Fruit fly (Drosophila melanogaster): ENCODE data around the gene CG33664.

Gene CG33664

DNA sequence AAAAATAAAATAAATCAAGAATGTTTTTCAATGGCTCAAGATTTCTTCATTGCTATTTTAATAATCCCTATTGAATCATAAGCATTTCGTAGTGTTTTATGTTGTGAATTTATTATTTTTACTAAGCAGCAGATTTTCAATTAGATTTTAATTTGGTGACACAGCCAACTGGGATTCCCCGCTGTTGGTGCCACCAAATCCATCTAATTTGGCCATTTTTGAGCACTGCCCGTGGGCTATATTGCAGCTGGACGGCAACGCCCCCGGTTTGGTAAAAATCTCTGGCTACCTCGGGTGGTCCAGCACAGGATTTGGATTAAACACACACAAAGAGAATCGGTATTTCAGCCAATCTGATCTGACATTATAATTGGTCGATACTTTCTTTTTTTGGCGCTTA lies 34.8 kb upstream of the CG33664 start:
- TF ChIP-seq cic (GFP tag; optimal IDR thresholded peaks at IDR 0.05) (no peak), CG7101 (tag; optimal IDR thresholded peaks at IDR 0.05) (no peak), Clk (GFP tag; optimal IDR thresholded peaks at IDR 0.05) (no peak), CG33017 (tag; optimal IDR thresholded peaks at IDR 0.05) (no peak), CG5204 (GFP tag; optimal IDR thresholded peaks at IDR 0.05) (no peak), toe (GFP tag; optimal IDR thresholded peaks at IDR 0.05) (no peak), cnc (optimal IDR thresholded peaks at IDR 0.05) (no peak), CG7045 (GFP tag; optimal IDR thresholded peaks at IDR 0.05) (no peak), ovo (GFP tag; optimal IDR thresholded peaks at IDR 0.05) (no peak), CG14711 (tag; optimal IDR thresholded peaks at IDR 0.05) (no peak), kay (GFP tag; ENCODE audit: borderline replicate concordance) (no peak), Hr96 (GFP tag; optimal IDR thresholded peaks at IDR 0.05) (no peak), CG1620 (GFP tag; optimal IDR thresholded peaks at IDR 0.05) (no peak), CG12768 (GFP tag; optimal IDR thresholded peaks at IDR 0.05) (no peak), CG11617 (GFP tag; optimal IDR thresholded peaks at IDR 0.05) (no peak), Mnt (GFP tag; optimal IDR thresholded peaks at IDR 0.05) (no peak), bab1 (GFP tag; optimal IDR thresholded peaks at IDR 0.05) (no peak), Crg-1 (GFP tag; optimal IDR thresholded peaks at IDR 0.05) (no peak)

DNA sequence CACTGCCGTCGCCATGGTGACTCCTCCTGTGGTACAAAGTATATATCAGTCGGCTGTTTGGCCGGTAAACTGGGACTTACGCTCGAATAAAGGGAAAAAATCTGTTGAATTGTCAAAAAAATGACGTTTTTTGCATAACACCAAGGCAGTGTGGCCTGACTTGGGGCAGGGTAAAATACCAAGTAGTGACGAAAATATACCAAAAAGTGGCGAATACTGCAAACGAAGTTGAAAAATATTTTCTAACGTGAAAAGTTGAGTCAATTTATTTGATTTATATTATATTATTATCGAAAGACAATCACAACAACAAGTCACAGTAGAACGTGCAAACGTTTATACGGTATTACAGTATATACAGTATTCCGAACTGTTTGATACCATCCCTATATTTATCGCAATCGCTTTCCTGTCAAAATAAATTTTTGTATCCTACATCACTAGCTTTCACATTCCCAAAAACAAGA lies 33.8 kb upstream of the CG33664 start, which contains the start of the genes ND-B16.6 and kdn:
Gene ND-B16.6, minus strand, starts transcription at position 189 of the 467 bp plus-strand sequence.
Gene kdn, plus strand, starts transcription at position 417 of the 467 bp plus-strand sequence.
- TF ChIP-seq tj (GFP tag; optimal IDR thresholded peaks at IDR 0.05) (peak; percentile 37), CG7101 (tag; optimal IDR thresholded peaks at IDR 0.05) (no peak), CG5204 (GFP tag; optimal IDR thresholded peaks at IDR 0.05) (no peak)

DNA sequence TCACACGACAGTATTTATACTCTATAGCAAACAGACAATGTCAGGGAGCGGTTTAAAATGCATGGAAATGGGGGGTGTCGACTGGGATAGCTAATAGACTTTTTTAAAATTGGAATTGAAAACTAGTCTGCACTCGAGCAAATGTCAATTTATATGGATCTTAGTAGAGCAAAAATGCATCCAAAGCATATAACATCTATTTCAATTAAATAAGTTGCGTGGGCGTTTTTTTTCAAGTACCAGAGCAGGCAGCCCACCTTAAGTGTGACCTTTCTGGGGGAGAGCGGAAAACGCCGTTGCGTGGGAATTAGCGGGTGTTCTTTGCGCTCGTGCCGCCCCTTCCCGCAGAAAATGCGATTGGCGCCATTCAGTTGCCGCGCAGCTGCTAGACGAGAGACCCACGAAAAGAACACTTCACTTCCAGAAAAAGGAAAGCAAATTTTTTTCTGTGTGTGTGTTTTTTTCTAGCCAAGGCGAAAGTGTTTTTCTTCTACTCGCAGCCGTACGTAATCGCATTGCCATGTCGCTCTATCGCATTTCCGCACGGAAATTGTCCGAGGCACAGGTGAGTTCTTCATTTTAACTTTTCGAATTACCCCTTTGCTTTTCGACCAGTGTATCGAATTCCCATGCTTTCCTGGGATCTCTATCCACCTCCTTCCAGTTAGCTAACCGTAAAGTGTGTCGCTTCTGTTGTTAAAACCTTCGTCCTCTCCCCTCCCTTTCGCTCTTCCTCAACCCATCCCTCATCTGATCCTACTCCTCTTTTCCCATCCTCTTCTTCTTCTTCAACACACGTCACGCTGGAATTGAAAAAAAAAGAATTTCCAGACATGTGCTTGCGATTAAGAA lies 31.9 kb upstream of the CG33664 start:
- TF ChIP-seq CG7101 (tag; optimal IDR thresholded peaks at IDR 0.05) (peak; percentile 64), CG1620 (GFP tag; optimal IDR thresholded peaks at IDR 0.05) (peak; percentile 35), CG5204 (GFP tag; optimal IDR thresholded peaks at IDR 0.05) (no peak), ovo (GFP tag; optimal IDR thresholded peaks at IDR 0.05) (no peak), cic (GFP tag; optimal IDR thresholded peaks at IDR 0.05) (peak; percentile 28), cnc (optimal IDR thresholded peaks at IDR 0.05) (no peak), Crg-1 (GFP tag; optimal IDR thresholded peaks at IDR 0.05) (peak; percentile 47), kay (GFP tag; ENCODE audit: borderline replicate concordance) (no peak), Mnt (GFP tag; optimal IDR thresholded peaks at IDR 0.05) (peak; percentile 81), tj (GFP tag; optimal IDR thresholded peaks at IDR 0.05) (peak; percentile 38), CG14711 (tag; optimal IDR thresholded peaks at IDR 0.05) (peak; percentile 28), CG11617 (GFP tag; optimal IDR thresholded peaks at IDR 0.05) (peak; percentile 45), bab1 (GFP tag; optimal IDR thresholded peaks at IDR 0.05) (peak; percentile 50), CG7045 (GFP tag; optimal IDR thresholded peaks at IDR 0.05) (no peak), pad (GFP tag; optimal IDR thresholded peaks at IDR 0.05) (peak; percentile 63)

DNA sequence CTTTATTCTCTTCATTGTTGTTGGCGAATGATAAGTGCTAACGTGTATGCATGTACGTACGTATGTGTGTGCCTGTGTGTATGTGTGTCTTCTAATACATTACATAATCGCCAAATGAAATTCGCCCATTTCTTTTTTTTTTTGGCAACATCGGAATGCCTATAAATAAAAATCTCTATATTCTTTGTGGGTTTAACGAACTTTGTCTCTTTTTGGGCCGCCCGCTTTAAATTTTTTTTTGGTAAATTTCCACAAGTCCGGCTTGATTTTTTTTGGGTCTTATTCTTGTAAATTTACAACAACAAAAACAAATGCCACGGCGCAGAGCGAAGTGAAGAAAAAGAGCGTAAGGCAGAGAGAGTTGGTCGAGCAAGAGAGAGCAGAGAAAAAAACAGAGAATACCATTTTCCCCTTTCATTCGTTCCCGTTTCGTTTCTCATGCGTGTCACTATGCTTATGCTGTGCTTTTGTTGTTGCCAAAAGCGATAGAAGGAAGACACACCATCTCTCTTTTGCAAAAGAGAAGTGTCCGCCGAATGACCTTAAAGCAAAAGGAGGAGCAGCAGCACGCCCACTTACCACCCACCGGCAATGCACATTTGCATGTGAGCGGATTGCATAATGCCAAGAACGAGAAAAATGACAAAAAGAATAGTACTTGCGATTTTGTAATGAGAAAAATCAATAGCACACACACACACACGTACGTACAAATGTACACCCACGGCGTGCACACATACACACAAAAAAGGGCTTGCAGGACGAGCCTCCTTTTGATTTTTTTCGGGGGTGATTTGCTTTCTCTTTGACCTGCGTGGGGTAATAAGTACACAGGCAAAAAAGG lies 31.0 kb upstream of the CG33664 start:
- TF ChIP-seq CG14711 (tag; optimal IDR thresholded peaks at IDR 0.05) (no peak), pad (GFP tag; optimal IDR thresholded peaks at IDR 0.05) (peak; percentile 92)

DNA sequence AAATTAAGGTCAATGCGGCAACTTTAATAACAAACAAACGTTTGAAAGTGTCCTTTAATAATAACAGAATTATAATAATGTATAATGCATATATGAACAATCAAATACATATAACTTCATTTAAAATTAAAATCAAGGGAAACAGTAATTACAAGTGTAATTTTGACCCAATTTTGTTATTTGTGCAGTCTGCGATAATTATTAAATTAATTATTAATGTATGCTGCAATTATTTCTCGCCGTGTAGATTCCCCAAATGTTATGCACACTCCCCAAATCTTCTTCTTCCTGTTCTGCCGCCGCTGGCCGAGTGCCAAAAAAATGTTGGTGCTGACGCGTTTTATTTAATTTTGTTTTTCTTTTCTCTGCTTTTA lies 30.4 kb upstream of the CG33664 start:
- TF ChIP-seq CG11617 (GFP tag; optimal IDR thresholded peaks at IDR 0.05) = peak; percentile 80
- peak; percentile 79 for TF ChIP-seq bab1 (GFP tag; optimal IDR thresholded peaks at IDR 0.05)
- TF ChIP-seq Mnt (GFP tag; optimal IDR thresholded peaks at IDR 0.05) = peak; percentile 15
- TF ChIP-seq ovo (GFP tag; optimal IDR thresholded peaks at IDR 0.05) = peak; percentile 23
- TF ChIP-seq kay (GFP tag; ENCODE audit: borderline replicate concordance) = peak; percentile 50
- peak; percentile 54 for TF ChIP-seq CG12768 (GFP tag; optimal IDR thresholded peaks at IDR 0.05)
- peak; percentile 73 for TF ChIP-seq CG7045 (GFP tag; optimal IDR thresholded peaks at IDR 0.05)
- TF ChIP-seq CG14711 (tag; optimal IDR thresholded peaks at IDR 0.05) = peak; percentile 77
- peak; percentile 43 for TF ChIP-seq toe (GFP tag; optimal IDR thresholded peaks at IDR 0.05)
- TF ChIP-seq CG5204 (GFP tag; optimal IDR thresholded peaks at IDR 0.05) = peak; percentile 49
- no peak for TF ChIP-seq pad (GFP tag; optimal IDR thresholded peaks at IDR 0.05)
- peak; percentile 52 for TF ChIP-seq CG33017 (tag; optimal IDR thresholded peaks at IDR 0.05)
- no peak for TF ChIP-seq cic (GFP tag; optimal IDR thresholded peaks at IDR 0.05)
- TF ChIP-seq Crg-1 (GFP tag; optimal IDR thresholded peaks at IDR 0.05) = peak; percentile 27
- peak; percentile 21 for TF ChIP-seq Clk (GFP tag; optimal IDR thresholded peaks at IDR 0.05)
- TF ChIP-seq CG1620 (GFP tag; optimal IDR thresholded peaks at IDR 0.05) = peak; percentile 31
- TF ChIP-seq cnc (optimal IDR thresholded peaks at IDR 0.05) = no peak
- TF ChIP-seq Hr96 (GFP tag; optimal IDR thresholded peaks at IDR 0.05) = no peak
- TF ChIP-seq tj (GFP tag; optimal IDR thresholded peaks at IDR 0.05) = peak; percentile 83
- TF ChIP-seq CG7101 (tag; optimal IDR thresholded peaks at IDR 0.05) = peak; percentile 78

DNA sequence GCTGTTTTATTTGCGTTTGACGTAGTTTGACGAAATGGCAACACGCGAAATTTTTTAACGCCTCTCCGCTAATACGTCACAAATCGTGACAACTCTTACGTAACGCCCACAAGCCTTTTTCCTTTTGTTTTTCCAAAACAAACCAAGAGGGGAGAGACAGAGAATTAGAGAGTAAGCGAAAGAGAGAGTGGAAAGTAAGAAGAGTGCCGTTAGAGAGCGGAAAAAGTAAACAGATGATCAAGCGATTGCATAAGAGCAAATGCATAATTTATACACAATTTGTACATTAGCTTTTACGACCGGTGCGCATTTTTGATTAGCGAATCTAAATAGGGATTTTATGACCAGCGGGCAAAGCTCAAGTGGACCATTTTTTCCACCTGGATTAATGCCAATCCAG lies 29.9 kb upstream of the CG33664 start:
- TF ChIP-seq cnc (optimal IDR thresholded peaks at IDR 0.05) = no peak
- TF ChIP-seq tj (GFP tag; optimal IDR thresholded peaks at IDR 0.05) = no peak
- no peak for TF ChIP-seq CG1620 (GFP tag; optimal IDR thresholded peaks at IDR 0.05)

Data from whole organism, adult.